Worm (Caenorhabditis elegans) whole organism, late embryonic: ENCODE measurements around the gene C29H12.2.

ENCODE experiments used
- C38D4.7 ChIP-seq: fragments of 200-800 bp; sonication (Bioruptor generic); optimal IDR thresholded peaks from 2 replicates; lab custom pipeline; 2018; ENCODE audit warnings: mild to moderate bottlenecking, missing genetic modification characterization, moderate library complexity, missing compliant biosample characterization
- F13H6.1 ChIP-seq: sonication (generic microtip); optimal IDR thresholded peaks from 2 replicates; lab custom pipeline; 2016; ENCODE audit warnings: missing genetic modification characterization, missing compliant biosample characterization
- K02D7.2 ChIP-seq: sonication (generic microtip); optimal IDR thresholded peaks from 2 replicates; lab custom pipeline; 2017; ENCODE audit warnings: mild to moderate bottlenecking, missing genetic modification characterization, missing compliant biosample characterization
- T23F11.4 ChIP-seq: fragments of 200-800 bp; sonication (Bioruptor generic); optimal IDR thresholded peaks from 2 replicates; lab custom pipeline; 2018; ENCODE audit warnings: mild to moderate bottlenecking, missing genetic modification characterization, missing compliant biosample characterization
- Y22D7AL.16 ChIP-seq: sonication (generic microtip); optimal IDR thresholded peaks from 2 replicates; lab custom pipeline; 2016; ENCODE audit warnings: missing genetic modification characterization, missing compliant biosample characterization
- ceh-14 ChIP-seq: sonication (generic microtip); optimal IDR thresholded peaks from 2 replicates; lab custom pipeline; 2016; ENCODE audit warnings: missing genotype, missing genetic modification characterization, missing compliant biosample characterization
- ceh-18 ChIP-seq: sonication (generic microtip); optimal IDR thresholded peaks from 2 replicates; lab custom pipeline; 2016; ENCODE audit warnings: missing genetic modification characterization, missing compliant biosample characterization
- ceh-19 ChIP-seq: fragments of 200-800 bp; sonication (Bioruptor generic); optimal IDR thresholded peaks from 2 replicates; lab custom pipeline; 2018; ENCODE audit warnings: mild to moderate bottlenecking, missing genetic modification characterization, missing compliant biosample characterization
- ceh-2 ChIP-seq: sonication (generic microtip); optimal IDR thresholded peaks from 2 replicates; lab custom pipeline; 2016; ENCODE audit warnings: missing genotype, missing genetic modification characterization, missing compliant biosample characterization
- ceh-24 ChIP-seq: sonication (generic microtip); optimal IDR thresholded peaks from 2 replicates; lab custom pipeline; 2016; ENCODE audit warnings: mild to moderate bottlenecking, missing genetic modification characterization, missing compliant biosample characterization
- ceh-30 ChIP-seq: fragments of 150-350 bp; optimal IDR thresholded peaks from 2 replicates; lab custom pipeline; 2014; ENCODE audit warnings: missing biosample characterization, missing genetic modification characterization
- ceh-48 ChIP-seq: sonication (generic microtip); optimal IDR thresholded peaks from 2 replicates; lab custom pipeline; 2016; ENCODE audit warnings: missing genetic modification characterization, inconsistent platforms, missing compliant biosample characterization
- ceh-9 ChIP-seq: sonication (generic microtip); optimal IDR thresholded peaks from 2 replicates; lab custom pipeline; 2016; ENCODE audit warnings: mild to moderate bottlenecking, missing genetic modification characterization, inconsistent platforms, missing compliant biosample characterization
- dmd-4 ChIP-seq: sonication (generic microtip); optimal IDR thresholded peaks from 2 replicates; lab custom pipeline; 2016; ENCODE audit warnings: borderline replicate concordance, missing genetic modification characterization, missing compliant biosample characterization
- elt-2 ChIP-seq: sonication (generic microtip); optimal IDR thresholded peaks from 2 replicates; lab custom pipeline; 2016; ENCODE audit warnings: missing genetic modification reagents, missing genetic modification characterization, missing compliant biosample characterization
- elt-4 ChIP-seq: sonication (generic microtip); optimal IDR thresholded peaks from 2 replicates; lab custom pipeline; 2016; ENCODE audit warnings: missing genetic modification characterization, missing compliant biosample characterization
- ets-4 ChIP-seq: sonication (generic microtip); optimal IDR thresholded peaks from 2 replicates; lab custom pipeline; 2016; ENCODE audit warnings: missing genetic modification characterization, missing compliant biosample characterization
- fax-1 ChIP-seq: sonication (generic microtip); optimal IDR thresholded peaks from 2 replicates; lab custom pipeline; 2016; ENCODE audit warnings: missing genotype, missing genetic modification characterization, missing compliant biosample characterization
- fkh-6 ChIP-seq: sonication (generic microtip); optimal IDR thresholded peaks from 2 replicates; lab custom pipeline; 2016; ENCODE audit warnings: missing genetic modification characterization, missing compliant biosample characterization
- hlh-15 ChIP-seq: sonication (generic microtip); optimal IDR thresholded peaks from 2 replicates; lab custom pipeline; 2016; ENCODE audit warnings: missing genetic modification characterization, missing compliant biosample characterization
- lim-6 ChIP-seq: sonication (generic microtip); optimal IDR thresholded peaks from 2 replicates; lab custom pipeline; 2016; ENCODE audit warnings: missing genetic modification characterization, missing compliant biosample characterization
- nfya-1 ChIP-seq: sonication (generic microtip); optimal IDR thresholded peaks from 2 replicates; lab custom pipeline; 2017; ENCODE audit warnings: missing genetic modification characterization, mild to moderate bottlenecking, missing compliant biosample characterization, antibody characterized with exemption, moderate library complexity
- npax-4 ChIP-seq: sonication (generic microtip); optimal IDR thresholded peaks from 2 replicates; lab custom pipeline; 2016; ENCODE audit warnings: missing genetic modification characterization, missing compliant biosample characterization
- pag-3 ChIP-seq: sonication (generic microtip); optimal IDR thresholded peaks from 2 replicates; lab custom pipeline; 2016; ENCODE audit warnings: missing compliant biosample characterization, missing genetic modification characterization, borderline replicate concordance
- pha-2 ChIP-seq: sonication (generic microtip); optimal IDR thresholded peaks from 2 replicates; lab custom pipeline; 2017; ENCODE audit warnings: mild to moderate bottlenecking, missing genetic modification characterization, missing compliant biosample characterization
- pha-4 ChIP-seq: fragments of 150-350 bp; optimal IDR thresholded peaks from 2 replicates; lab custom pipeline; 2018; ENCODE audit warnings: missing biosample characterization, missing genetic modification reagents, missing genetic modification characterization
- pqm-1 ChIP-seq: sonication (generic microtip); optimal IDR thresholded peaks from 2 replicates; lab custom pipeline; 2016; ENCODE audit warnings: missing genetic modification characterization, missing compliant biosample characterization
- rnt-1 ChIP-seq: sonication (generic microtip); optimal IDR thresholded peaks from 2 replicates; lab custom pipeline; 2016; ENCODE audit warnings: missing genetic modification characterization, missing compliant biosample characterization
- sdc-2 ChIP-seq: sonication (generic microtip); optimal IDR thresholded peaks from 2 replicates; lab custom pipeline; 2016; ENCODE audit warnings: missing genotype, missing genetic modification characterization, missing compliant biosample characterization
- sox-2 ChIP-seq: fragments of 200-800 bp; sonication (Bioruptor generic); IDR thresholded peaks from 2 replicates; pipeline ENCODE4 v1.3.6; 2022; ENCODE audit warnings: missing genetic modification reagents, missing genetic modification characterization, missing compliant biosample characterization
- sox-4 ChIP-seq: sonication (generic microtip); optimal IDR thresholded peaks from 2 replicates; lab custom pipeline; 2017; ENCODE audit warnings: mild to moderate bottlenecking, missing genetic modification characterization, inconsistent platforms, missing compliant biosample characterization
- unc-3 ChIP-seq, 2 experiments: fragments of 200-800 bp in 1 of 2; sonication (Bioruptor generic) in 1 of 2; sonication (generic microtip) in 1 of 2; conservative IDR thresholded peaks in 1 of 2; optimal IDR thresholded peaks in 1 of 2; 2 replicates each; pipeline versions ENCODE4 v1.3.6 to Lab custom; 2016 to 2022; ENCODE audit warnings: missing compliant biosample characterization in 2 of 2, missing genetic modification characterization in 2 of 2, missing genetic modification reagents in 1 of 2
- unc-42 ChIP-seq: sonication (generic microtip); optimal IDR thresholded peaks from 2 replicates; lab custom pipeline; 2016; ENCODE audit warnings: missing genotype, missing genetic modification characterization, missing compliant biosample characterization
- unc-55 ChIP-seq: sonication (generic microtip); optimal IDR thresholded peaks from 2 replicates; lab custom pipeline; 2017; ENCODE audit warnings: missing biosample characterization, missing genetic modification reagents, missing genetic modification characterization
- ztf-16 ChIP-seq: sonication (generic microtip); optimal IDR thresholded peaks from 2 replicates; lab custom pipeline; 2017; ENCODE audit warnings: missing genetic modification characterization, missing compliant biosample characterization

The C29H12.2 gene

DNA sequence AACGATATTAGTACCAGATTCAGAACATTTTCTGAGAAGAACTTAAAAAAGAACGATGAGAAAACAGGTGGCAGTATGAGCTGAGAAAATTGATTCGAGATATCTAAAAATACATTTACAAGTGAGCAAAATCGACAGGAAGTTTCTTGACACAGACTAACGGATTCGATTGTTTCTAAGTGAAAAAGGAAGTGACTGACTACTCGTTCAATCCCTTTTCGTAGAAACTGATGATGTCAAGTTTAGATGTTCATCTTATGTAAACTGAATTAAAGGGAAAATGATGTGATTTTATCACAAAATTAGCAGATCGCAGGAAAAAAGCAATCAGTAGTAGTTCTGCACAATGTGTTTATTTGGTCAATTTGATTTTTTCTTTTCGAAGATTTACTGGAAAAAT is 41.5 kb downstream of the C29H12.2 start:
- TF ChIP-seq unc-42 (tag; lab: Kevin White, UChicago) (peak; percentile 0), ceh-24 (no peak), elt-4 (tag; lab: Kevin White, UChicago) (no peak)
- TF ChIP-seq, all 69 proteins: peak for 1

DNA sequence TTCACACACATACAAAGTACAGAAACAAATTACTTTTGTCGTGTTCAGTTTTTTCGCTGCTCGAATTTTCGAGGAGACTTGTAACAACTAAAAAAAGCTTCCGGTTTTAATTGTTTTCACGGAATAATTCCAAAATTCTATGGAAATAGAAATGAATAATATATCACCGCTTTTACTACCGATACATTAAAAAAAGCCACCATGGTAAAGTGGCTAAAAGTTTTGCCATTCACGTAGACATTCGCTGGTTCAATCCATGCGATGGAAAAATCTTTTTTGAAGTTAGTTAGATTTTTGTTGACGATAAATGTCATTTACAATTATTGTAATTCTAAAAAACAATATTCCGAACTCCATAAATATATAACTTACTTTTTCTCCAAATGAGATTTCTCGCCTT is 45.1 kb downstream of the C29H12.2 start:
- no peak for TF ChIP-seq K02D7.2 (tag; lab: Kevin White, UChicago)
- no peak for TF ChIP-seq ceh-19
- no peak for TF ChIP-seq fkh-6 (tag; lab: Kevin White, UChicago)
- no peak for TF ChIP-seq F13H6.1 (tag; lab: Kevin White, UChicago)
- no peak for TF ChIP-seq hlh-15 (tag; lab: Kevin White, UChicago)
- TF ChIP-seq Y22D7AL.16 (tag; lab: Kevin White, UChicago), result no peak
- TF ChIP-seq dmd-4 (tag; lab: Kevin White, UChicago), result no peak
- no peak for TF ChIP-seq sox-4 (tag; lab: Kevin White, UChicago)
- no peak for TF ChIP-seq npax-4 (tag; lab: Kevin White, UChicago)
- TF ChIP-seq pha-4, result no peak
- TF ChIP-seq, all 69 proteins: peak for 0

DNA sequence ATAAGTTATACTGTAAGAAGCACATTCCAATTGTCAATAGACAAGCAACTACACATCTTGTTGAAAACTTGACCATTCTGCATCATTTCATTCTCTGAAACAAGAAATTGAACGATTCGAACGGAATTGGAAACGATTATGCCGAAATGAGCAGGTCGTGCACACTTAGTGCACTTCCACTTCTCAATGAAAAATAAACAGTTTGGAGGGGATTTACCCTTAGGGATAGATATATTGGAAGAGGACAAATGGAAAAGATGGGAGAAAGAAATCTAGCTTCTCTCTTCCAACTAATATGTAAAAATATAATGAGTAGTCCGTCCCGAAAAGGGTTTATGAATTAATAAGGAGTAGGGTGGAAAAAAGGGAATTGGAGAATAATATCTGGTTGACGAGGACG is 45.5 kb downstream of the C29H12.2 start, which contains the start of gene hst-3.1:
TSS of gene hst-3.1 (minus strand) at position 101 of the 400 bp plus-strand sequence.
- no peak for TF ChIP-seq nfya-1
- TF ChIP-seq, all 69 proteins: peak for 0

DNA sequence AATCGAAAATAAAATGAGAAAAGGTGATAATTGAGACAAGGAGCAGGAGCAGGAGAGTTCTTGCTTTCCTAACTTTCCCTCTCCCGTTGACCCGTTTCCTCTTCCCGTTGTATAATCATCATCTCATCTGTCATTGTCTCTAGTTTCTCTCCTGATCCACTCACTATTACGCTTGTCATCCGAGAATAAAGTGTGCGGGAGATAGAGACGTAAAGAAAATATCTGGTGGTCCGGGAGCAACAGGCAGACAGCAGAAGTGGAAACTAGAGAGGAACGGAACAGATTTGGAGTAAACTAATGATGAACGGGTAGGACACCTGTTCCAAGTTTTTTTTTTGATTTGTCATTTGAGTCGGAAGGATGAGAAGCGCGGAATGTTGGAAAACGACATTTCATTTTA is 46.6 kb downstream of the C29H12.2 start:
- TF ChIP-seq sdc-2 (tag; lab: Kevin White, UChicago) (no peak), rnt-1 (tag; lab: Kevin White, UChicago) (peak; percentile 17), unc-55 (GFP tag; lab: Kevin White, UChicago) (peak; percentile 96), ceh-18 (tag; lab: Kevin White, UChicago) (peak; percentile 46), pqm-1 (no peak), fax-1 (tag; lab: Kevin White, UChicago) (no peak), pag-3 (tag; lab: Kevin White, UChicago) (no peak), sox-2 (GFP tag; lab: Robert Waterston, UW) (no peak)

DNA sequence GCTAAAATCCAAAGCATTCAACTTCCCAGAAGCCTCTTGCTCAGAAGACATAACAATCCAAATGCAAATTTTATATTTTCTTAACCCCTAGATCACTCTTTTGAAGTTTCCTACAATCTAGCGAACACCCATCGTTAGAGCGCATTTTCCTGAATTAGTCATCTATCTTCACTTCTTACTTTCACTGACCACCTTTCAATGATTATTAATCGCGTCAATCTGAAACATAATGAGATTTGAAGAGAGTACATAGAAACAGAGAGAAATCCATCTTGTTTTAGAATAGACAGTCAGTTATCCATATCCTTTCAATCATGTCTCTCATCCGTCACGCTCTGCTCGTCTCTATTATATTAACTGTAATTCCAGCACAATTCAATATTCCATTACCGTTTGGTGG is 47.6 kb downstream of the C29H12.2 start, which contains the start of gene F40H3.3:
TSS of gene F40H3.3 (plus strand) at position 280 of the 400 bp plus-strand sequence.
- no peak for TF ChIP-seq elt-4 (tag; lab: Kevin White, UChicago)
- no peak for TF ChIP-seq ceh-2
- TF ChIP-seq elt-2 (tag; lab: Kevin White, UChicago), result no peak
- no peak for TF ChIP-seq ceh-14
- no peak for TF ChIP-seq ztf-16 (tag; lab: Kevin White, UChicago)
- TF ChIP-seq pha-2, result no peak
- no peak for TF ChIP-seq dmd-4 (tag; lab: Kevin White, UChicago)
- no peak for TF ChIP-seq sox-4 (tag; lab: Kevin White, UChicago)
- TF ChIP-seq, all 69 proteins: peak for 0

DNA sequence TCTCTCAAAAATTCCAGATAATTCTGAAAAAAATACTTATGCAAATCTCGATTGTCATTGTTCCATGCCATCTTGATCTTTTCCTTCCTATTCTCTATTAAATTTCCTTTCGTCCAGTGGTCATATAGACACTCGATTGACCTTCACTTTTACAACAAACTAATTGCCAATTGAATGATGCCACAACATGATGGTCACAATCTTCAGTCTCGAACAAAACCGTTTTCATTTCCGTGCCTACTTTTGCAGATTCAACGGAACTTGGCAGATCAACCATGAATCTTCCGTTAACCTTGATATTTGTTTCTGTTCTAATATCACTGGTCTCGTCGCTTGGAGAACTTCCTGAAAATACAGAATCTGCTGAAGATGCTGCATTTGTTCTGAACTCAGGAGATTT is 49.8 kb downstream of the C29H12.2 start, which contains the start of gene F40H3.2:
TSS of gene F40H3.2 (plus strand) at position 250 of the 400 bp plus-strand sequence.
- no peak for TF ChIP-seq ceh-30 (tag; lab: Kevin White, UChicago)
- TF ChIP-seq ceh-2, result no peak
- TF ChIP-seq lim-6 (tag; lab: Kevin White, UChicago), result no peak
- no peak for TF ChIP-seq hlh-15 (tag; lab: Kevin White, UChicago)
- TF ChIP-seq ceh-48 (tag; lab: Kevin White, UChicago), result no peak
- no peak for TF ChIP-seq T23F11.4 (GFP tag; lab: Kevin White, UChicago)
- no peak for TF ChIP-seq ets-4 (tag; lab: Kevin White, UChicago)
- TF ChIP-seq ceh-9, result no peak
- no peak for TF ChIP-seq sox-4 (tag; lab: Kevin White, UChicago)
- no peak for TF ChIP-seq rnt-1 (tag; lab: Kevin White, UChicago)
- no peak for TF ChIP-seq fkh-6 (tag; lab: Kevin White, UChicago)
- no peak for TF ChIP-seq unc-3 (GFP tag; conservative IDR thresholded peaks at IDR 0.05; lab: Robert Waterston, UW)
- TF ChIP-seq unc-3 (tag; optimal IDR thresholded peaks at IDR 0.05; lab: Kevin White, UChicago), result no peak
- no peak for TF ChIP-seq C38D4.7 (GFP tag; lab: Kevin White, UChicago)
